Fruit fly (Drosophila melanogaster) whole organism, prepupa: ENCODE data around the gene CG31650.

Source experiments
- CG1621 ChIP-seq: fragments of 200-800 bp; sonication (Bioruptor generic); optimal IDR thresholded peaks from 3 replicates; lab custom pipeline; 2018; ENCODE audit warnings: missing biosample characterization, mild to moderate bottlenecking, missing genetic modification characterization
- Eip78C ChIP-seq: fragments of 200-800 bp; sonication (Bioruptor generic); peaks from one replicate; lab custom pipeline; 2016; ENCODE audit warnings: missing biosample characterization, missing genetic modification characterization
- Met ChIP-seq: fragments of 200-800 bp; sonication (Bioruptor generic); optimal IDR thresholded peaks from 3 replicates; lab custom pipeline; 2016; ENCODE audit warnings: missing biosample characterization, missing genetic modification characterization
- OdsH ChIP-seq: fragments of 200-800 bp; sonication (Bioruptor generic); optimal IDR thresholded peaks from 3 replicates; lab custom pipeline; 2016; ENCODE audit warnings: missing biosample characterization, missing genetic modification characterization
- Sox15 ChIP-seq: fragments of 200-800 bp; sonication (Bioruptor generic); optimal IDR thresholded peaks from 3 replicates; lab custom pipeline; 2016; ENCODE audit warnings: missing biosample characterization, missing genetic modification characterization
- fkh ChIP-seq: fragments of 200-800 bp; sonication (Bioruptor generic); optimal IDR thresholded peaks from 3 replicates; lab custom pipeline; 2017; ENCODE audit warnings: missing biosample characterization, mild to moderate bottlenecking, missing genetic modification characterization, moderate library complexity
- topi ChIP-seq: fragments of 200-800 bp; sonication (Bioruptor generic); optimal IDR thresholded peaks from 3 replicates; lab custom pipeline; 2016; ENCODE audit warnings: missing biosample characterization, missing genetic modification characterization

dm6 chr2L:5046261-5046660 is 1.7 kb upstream of the CG31650 start:
- peak; percentile 32 for TF ChIP-seq Eip78C
- no peak for TF ChIP-seq Met
- TF ChIP-seq Sox15, result no peak
- TF ChIP-seq topi (GFP tag; lab: Kevin White, UChicago), result no peak
- no peak for TF ChIP-seq CG1621
- no peak for TF ChIP-seq fkh (GFP tag; lab: Kevin White, UChicago)
- TF ChIP-seq OdsH (GFP tag; lab: Kevin White, UChicago), result no peak
